Worm (Caenorhabditis elegans) whole organism, L4/young adult: ENCODE data around the gene cpt-4.

ENCODE experiments used
- W03F9.2 ChIP-seq: fragments of 150-350 bp; optimal IDR thresholded peaks from 2 replicates; lab custom pipeline; 2014; ENCODE audit warnings: missing biosample characterization, missing genetic modification characterization
- dao-5 ChIP-seq: sonication (generic microtip); optimal IDR thresholded peaks from 2 replicates; lab custom pipeline; 2016; ENCODE audit warnings: missing genotype, missing genetic modification characterization, moderate library complexity, missing compliant biosample characterization
- him-1 ChIP-seq: sonication (generic microtip); optimal IDR thresholded peaks from 2 replicates; lab custom pipeline; 2016; ENCODE audit warnings: missing genotype, missing genetic modification reagents, missing genetic modification characterization, missing compliant biosample characterization

DNA sequence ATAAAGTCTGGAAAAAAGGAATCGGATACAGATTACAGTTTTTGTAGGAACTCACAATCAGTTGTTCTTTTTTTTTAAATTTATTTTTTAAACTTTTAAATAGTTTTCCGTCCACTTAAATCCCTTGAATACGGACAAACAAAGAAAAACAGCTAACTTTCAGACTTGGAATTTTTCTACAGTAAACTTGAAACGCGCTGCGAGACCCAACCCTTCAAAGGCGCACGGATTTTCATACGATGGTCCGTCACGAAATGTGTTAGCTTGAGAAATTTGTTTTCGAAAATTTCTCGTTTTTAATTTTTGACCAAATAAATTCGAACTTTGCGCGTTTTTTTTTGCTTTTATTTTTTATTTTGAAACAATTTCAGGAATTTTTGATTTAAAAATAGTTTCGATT lies 19.0 kb upstream of the cpt-4 start:
- no peak for TF ChIP-seq dao-5 (tag; lab: Kevin White, UChicago)
- TF ChIP-seq him-1 (tag; lab: Kevin White, UChicago) = no peak
- no peak for TF ChIP-seq W03F9.2 (tag; lab: Kevin White, UChicago)
